Worm (Caenorhabditis elegans): ENCODE data around the gene R04B5.1.

R04B5.1 gene

DNA sequence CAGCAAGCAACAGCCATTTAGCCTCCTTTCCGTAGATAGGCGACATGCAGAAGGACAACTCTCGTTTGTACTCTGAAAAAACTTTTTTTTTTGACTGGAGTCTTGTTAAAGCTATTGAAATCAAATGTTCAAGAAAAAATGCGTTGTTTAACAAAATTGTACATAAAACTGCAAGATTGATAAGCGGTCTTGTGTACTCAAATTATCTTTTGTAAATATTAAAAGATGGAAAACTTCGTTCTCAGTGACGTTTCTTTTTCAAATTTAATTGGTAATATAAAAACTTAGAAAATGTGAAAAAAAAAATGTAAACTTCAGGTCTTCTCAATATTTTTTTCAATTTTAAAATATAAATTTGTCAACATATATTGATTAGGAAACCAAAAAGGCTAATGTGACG is 33.0 kb upstream of the R04B5.1 start:
- no peak for TF ChIP-seq irx-1 (tag; optimal IDR thresholded peaks at IDR 0.05)
- no peak for TF ChIP-seq rnt-1 (tag; optimal IDR thresholded peaks at IDR 0.05)
- TF ChIP-seq unc-30 (tag; optimal IDR thresholded peaks at IDR 0.05): no peak
- no peak for TF ChIP-seq skn-1 (tag; optimal IDR thresholded peaks at IDR 0.05)
- TF ChIP-seq hpl-2 (GFP tag; optimal IDR thresholded peaks at IDR 0.05): no peak
- TF ChIP-seq zip-4 (GFP tag; optimal IDR thresholded peaks at IDR 0.05): no peak
- TF ChIP-seq mef-2 (tag; optimal IDR thresholded peaks at IDR 0.05): no peak
- TF ChIP-seq fkh-8 (tag; optimal IDR thresholded peaks at IDR 0.05): no peak
- TF ChIP-seq fkh-10 (GFP tag; optimal IDR thresholded peaks at IDR 0.05): no peak
- no peak for TF ChIP-seq fkh-4 (tag; optimal IDR thresholded peaks at IDR 0.05; ENCODE audit: borderline replicate concordance)
- no peak for TF ChIP-seq ceh-90 (tag; optimal IDR thresholded peaks at IDR 0.05)
- TF ChIP-seq unc-98 (GFP tag; IDR thresholded peaks at IDR 0.05): no peak
- TF ChIP-seq pqm-1 (tag; optimal IDR thresholded peaks at IDR 0.05): no peak
- no peak for TF ChIP-seq grh-1 (GFP tag; IDR thresholded peaks at IDR 0.05)
- no peak for TF ChIP-seq aha-1 (tag; optimal IDR thresholded peaks at IDR 0.05)
- no peak for TF ChIP-seq nhr-28 (tag; optimal IDR thresholded peaks at IDR 0.05)
- TF ChIP-seq mdl-1 (tag; optimal IDR thresholded peaks at IDR 0.05): no peak

DNA sequence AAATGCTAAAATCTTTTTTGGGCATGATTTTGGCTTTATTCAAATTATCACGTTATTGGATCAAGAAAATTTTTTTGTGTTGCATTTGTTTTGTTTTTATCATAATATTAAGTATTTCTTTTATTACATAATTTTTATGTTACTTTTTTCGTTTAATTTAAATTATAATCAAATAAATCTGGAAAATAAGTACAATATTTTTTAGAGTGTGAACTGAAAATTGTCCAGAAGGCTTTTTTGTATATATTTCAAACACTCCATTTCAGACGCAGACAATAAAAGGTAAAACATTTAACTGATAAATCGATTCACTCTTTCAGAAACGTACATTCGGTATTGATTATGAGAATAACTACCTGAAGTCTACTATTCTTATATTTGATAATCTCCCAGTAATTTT is 29.2 kb upstream of the R04B5.1 start, which contains the start of gene C08B6.11:
TSS of gene C08B6.11 (plus strand) at position 301 of the 400 bp plus-strand sequence.
- no peak for TF ChIP-seq sup-37 (GFP tag; optimal IDR thresholded peaks at IDR 0.05)
- no peak for TF ChIP-seq fkh-8 (tag; optimal IDR thresholded peaks at IDR 0.05)
- TF ChIP-seq aha-1 (tag; optimal IDR thresholded peaks at IDR 0.05): no peak
- TF ChIP-seq nhr-237 (tag; optimal IDR thresholded peaks at IDR 0.05): no peak
- TF ChIP-seq elt-2 (tag; optimal IDR thresholded peaks at IDR 0.05): no peak
- TF ChIP-seq mef-2 (tag; optimal IDR thresholded peaks at IDR 0.05): no peak
- TF ChIP-seq zag-1 (tag; optimal IDR thresholded peaks at IDR 0.05): no peak
- no peak for TF ChIP-seq vab-15 (tag; optimal IDR thresholded peaks at IDR 0.05)
- TF ChIP-seq ztf-4 (tag; optimal IDR thresholded peaks at IDR 0.05): no peak
- no peak for TF ChIP-seq nhr-47 (tag; optimal IDR thresholded peaks at IDR 0.05)
- no peak for TF ChIP-seq ceh-90 (tag; optimal IDR thresholded peaks at IDR 0.05)
- no peak for TF ChIP-seq elt-3 (tag; optimal IDR thresholded peaks at IDR 0.05)
- TF ChIP-seq efl-1 (optimal IDR thresholded peaks at IDR 0.05): no peak
- TF ChIP-seq efl-1 (GFP tag; optimal IDR thresholded peaks at IDR 0.05 in 1 of 2): no peak

DNA sequence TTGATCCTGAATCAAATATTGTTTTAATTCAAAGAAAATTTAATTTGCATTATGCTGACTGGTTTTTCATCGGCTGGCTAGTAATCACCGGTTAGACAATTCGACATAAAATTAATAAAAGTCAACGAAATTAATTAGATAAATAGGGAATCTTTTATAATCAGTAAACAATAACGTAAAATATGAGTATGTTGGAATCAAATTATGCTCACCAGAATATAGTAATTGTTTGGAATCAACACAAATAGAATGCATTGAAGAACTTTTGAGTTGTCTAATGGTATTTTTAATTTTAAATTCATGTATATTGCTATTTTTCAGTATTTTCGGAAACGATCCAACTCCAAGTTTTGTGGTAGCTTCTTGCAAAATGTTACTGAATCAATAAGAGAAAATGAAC is 27.3 kb upstream of the R04B5.1 start, which contains the start of gene C08B6.2:
TSS of gene C08B6.2 (plus strand) at position 301 of the 400 bp plus-strand sequence.
- TF ChIP-seq nhr-77 (tag; optimal IDR thresholded peaks at IDR 0.05): no peak
- no peak for TF ChIP-seq fkh-8 (tag; optimal IDR thresholded peaks at IDR 0.05)
- TF ChIP-seq ces-1 (GFP tag; optimal IDR thresholded peaks at IDR 0.05): no peak
- no peak for TF ChIP-seq zip-4 (GFP tag; optimal IDR thresholded peaks at IDR 0.05)
- TF ChIP-seq pqm-1 (tag; optimal IDR thresholded peaks at IDR 0.05): no peak
- TF ChIP-seq lin-39 (tag; optimal IDR thresholded peaks at IDR 0.05): no peak
- no peak for TF ChIP-seq irx-1 (tag; optimal IDR thresholded peaks at IDR 0.05)
- TF ChIP-seq unc-98 (GFP tag; IDR thresholded peaks at IDR 0.05): no peak
- TF ChIP-seq fos-1 (tag; optimal IDR thresholded peaks at IDR 0.05): no peak
- TF ChIP-seq lsy-2 (tag; optimal IDR thresholded peaks at IDR 0.05): no peak
- TF ChIP-seq C04F5.9 (tag; optimal IDR thresholded peaks at IDR 0.05): no peak
- TF ChIP-seq ztf-4 (tag; optimal IDR thresholded peaks at IDR 0.05): no peak
- no peak for TF ChIP-seq zag-1 (tag; optimal IDR thresholded peaks at IDR 0.05)
- TF ChIP-seq elt-3 (tag; optimal IDR thresholded peaks at IDR 0.05): no peak
- no peak for TF ChIP-seq lin-35 (GFP tag; optimal IDR thresholded peaks at IDR 0.05)
- TF ChIP-seq egl-13 (tag; optimal IDR thresholded peaks at IDR 0.05): no peak
- TF ChIP-seq lin-14 (GFP tag; optimal IDR thresholded peaks at IDR 0.05): no peak
- no peak for TF ChIP-seq nhr-19 (GFP tag; conservative IDR thresholded peaks at IDR 0.05)

DNA sequence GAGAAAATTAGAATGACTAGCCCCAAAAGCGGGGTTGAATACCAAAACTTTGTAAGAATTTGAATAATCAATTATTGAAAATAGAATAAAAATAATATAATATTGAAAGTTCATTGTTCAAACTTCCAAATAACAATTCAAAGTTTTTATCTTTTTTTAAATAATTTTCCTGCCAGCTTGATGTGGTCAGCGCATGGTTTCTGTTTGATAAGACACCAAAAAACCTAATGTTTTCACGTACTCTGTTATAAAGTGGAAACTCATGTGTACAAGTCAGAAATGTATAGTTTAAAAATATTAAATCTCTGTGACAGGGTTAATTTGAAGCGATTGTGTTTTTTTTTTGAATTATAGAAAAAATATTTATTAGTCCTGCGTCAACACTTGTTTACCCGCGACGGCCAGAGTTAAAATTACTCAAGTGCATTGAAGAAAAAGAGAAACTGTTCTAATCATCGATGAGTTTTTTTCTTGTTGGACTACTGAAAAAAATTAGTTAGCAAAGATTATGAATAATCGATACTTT is 26.7 kb upstream of the R04B5.1 start, which contains the start of gene ugt-17:
TSS of gene ugt-17 (minus strand) at position 180 of the 526 bp plus-strand sequence.
- TF ChIP-seq zag-1 (tag; optimal IDR thresholded peaks at IDR 0.05) (no peak), elt-2 (tag; optimal IDR thresholded peaks at IDR 0.05) (peak; percentile 53)
